Fruit fly (Drosophila melanogaster) whole organism, adult: ENCODE results near the gene ND-15.

Experiments
- CG11617 ChIP-seq: fragments of 200-800 bp; sonication (Bioruptor generic); optimal IDR thresholded peaks from 2 replicates; lab custom pipeline; 2017; ENCODE audit warnings: mild to moderate bottlenecking, missing biosample characterization, missing genetic modification reagents, missing genetic modification characterization
- CG12768 ChIP-seq: fragments of 200-800 bp; sonication (Bioruptor generic); optimal IDR thresholded peaks from 2 replicates; lab custom pipeline; 2017; ENCODE audit warnings: missing biosample characterization, missing genetic modification characterization, mild to moderate bottlenecking, moderate library complexity, missing genetic modification reagents
- CG14711 ChIP-seq: fragments of 200-800 bp; sonication (Bioruptor generic); optimal IDR thresholded peaks from 2 replicates; lab custom pipeline; 2018; ENCODE audit warnings: missing biosample characterization, mild to moderate bottlenecking, missing genetic modification characterization, moderate library complexity
- CG1620 ChIP-seq: fragments of 200-800 bp; sonication (Bioruptor generic); optimal IDR thresholded peaks from 2 replicates; lab custom pipeline; 2016; ENCODE audit warnings: missing biosample characterization, missing genetic modification characterization
- CG33017 ChIP-seq: fragments of 200-800 bp; sonication (Bioruptor generic); optimal IDR thresholded peaks from 2 replicates; lab custom pipeline; 2018; ENCODE audit warnings: missing biosample characterization, mild to moderate bottlenecking, missing genetic modification characterization, moderate library complexity
- Clk ChIP-seq: fragments of 200-800 bp; sonication (Bioruptor generic); optimal IDR thresholded peaks from 2 replicates; lab custom pipeline; 2017; ENCODE audit warnings: missing biosample characterization, missing genetic modification characterization
- Hr96 ChIP-seq: fragments of 200-800 bp; sonication (Bioruptor generic); optimal IDR thresholded peaks from 2 replicates; lab custom pipeline; 2016; ENCODE audit warnings: missing biosample characterization, missing genetic modification characterization
- Mnt ChIP-seq: fragments of 200-800 bp; sonication (Bioruptor generic); optimal IDR thresholded peaks from 2 replicates; lab custom pipeline; 2016; ENCODE audit warnings: missing biosample characterization, mild to moderate bottlenecking, missing genetic modification characterization
- bab1 ChIP-seq: fragments of 200-800 bp; sonication (Bioruptor generic); optimal IDR thresholded peaks from 3 replicates; lab custom pipeline; 2019; ENCODE audit warnings: missing biosample characterization, mild to moderate bottlenecking, missing genetic modification characterization, moderate library complexity
- cic ChIP-seq: fragments of 200-800 bp; sonication (Bioruptor generic); optimal IDR thresholded peaks from 2 replicates; lab custom pipeline; 2017; ENCODE audit warnings: missing biosample characterization, mild to moderate bottlenecking, missing genetic modification characterization, moderate library complexity
- cnc ChIP-seq, 2 experiments: fragments of >200 bp; optimal IDR thresholded peaks; 2 replicates each; lab custom pipeline; 2017
- kay ChIP-seq: fragments of 200-800 bp; sonication (Bioruptor generic); peaks from one replicate; lab custom pipeline; 2016; ENCODE audit warnings: missing biosample characterization, missing genetic modification characterization, borderline replicate concordance
- ovo ChIP-seq: fragments of 200-800 bp; sonication (Bioruptor generic); optimal IDR thresholded peaks from 2 replicates; lab custom pipeline; 2016; ENCODE audit warnings: missing biosample characterization, missing genetic modification characterization
- pad ChIP-seq: fragments of 200-800 bp; sonication (Bioruptor generic); optimal IDR thresholded peaks from 3 replicates; lab custom pipeline; 2017; ENCODE audit warnings: missing biosample characterization, missing genetic modification characterization, mild to moderate bottlenecking, moderate library complexity, missing genetic modification reagents

dm6 chr2L:78828-79227 is 35.7 kb upstream of the ND-15 start:
- no peak for TF ChIP-seq cic
- TF ChIP-seq Clk (GFP tag; lab: Kevin White, UChicago), result no peak
- no peak for TF ChIP-seq CG1620 (GFP tag; lab: Kevin White, UChicago)
- TF ChIP-seq CG11617 (GFP tag; lab: Kevin White, UChicago), result no peak
- no peak for TF ChIP-seq ovo (GFP tag; lab: Kevin White, UChicago)
- TF ChIP-seq bab1, result no peak
- no peak for TF ChIP-seq kay
- no peak for TF ChIP-seq cnc (optimal IDR thresholded peaks at IDR 0.05; lab: Kevin White, UChicago)
- no peak for TF ChIP-seq CG12768 (GFP tag; lab: Kevin White, UChicago)
- TF ChIP-seq CG14711 (tag; lab: Kevin White, UChicago), result no peak
- TF ChIP-seq CG33017 (tag; lab: Kevin White, UChicago), result no peak
- TF ChIP-seq Mnt (GFP tag; lab: Kevin White, UChicago), result no peak
- no peak for TF ChIP-seq Hr96 (GFP tag; lab: Kevin White, UChicago)
- TF ChIP-seq pad, result no peak
